Worm (Caenorhabditis elegans): ENCODE data around the gene K02E11.4.
"Not testable (repeated sequence)": the region's sequence is repeated elsewhere in the genome, so short reads cannot be mapped to it uniquely, and the experiment has no call there.

K02E11.4 gene

DNA sequence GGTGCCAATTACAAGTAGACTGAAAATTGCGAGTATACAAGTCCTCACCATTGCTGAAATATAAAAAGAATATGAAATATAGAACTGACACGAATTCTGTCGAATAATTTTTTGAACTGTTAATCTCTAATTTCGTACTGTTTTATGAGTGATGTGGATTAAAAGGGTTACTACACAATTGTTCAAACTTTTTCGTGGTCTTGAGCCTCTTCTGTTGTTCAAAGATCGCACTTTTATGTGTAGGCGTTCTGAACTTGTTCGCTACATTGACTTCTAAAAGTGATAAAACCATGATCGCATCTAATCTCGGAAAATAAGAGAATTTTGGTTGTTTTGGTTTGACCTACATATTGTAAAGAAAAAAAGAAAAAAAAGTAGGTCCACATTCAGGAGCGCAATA lies at the start of gene K02E11.4:
K02E11.4 (minus strand) TSS at position 101 of the 400 bp plus-strand sequence.
- TF ChIP-seq W03F9.2 (tag; optimal IDR thresholded peaks at IDR 0.05) (no peak), him-1 (tag; optimal IDR thresholded peaks at IDR 0.05) (no peak), dao-5 (tag; optimal IDR thresholded peaks at IDR 0.05) (no peak)

- TF ChIP-seq him-1 (tag; optimal IDR thresholded peaks at IDR 0.05): no peak
- TF ChIP-seq W03F9.2 (tag; optimal IDR thresholded peaks at IDR 0.05): no peak
- no peak for TF ChIP-seq dao-5 (tag; optimal IDR thresholded peaks at IDR 0.05)
These were observed 48.6 kb upstream of the K02E11.4 start, which contains the start of gene F14D7.3 for ce11 chrV:14296499-14296898. TSS of gene F14D7.3 (plus strand) at chrV:14296799.

ce11 chrV:14294396-14294795 lies 46.5 kb upstream of the K02E11.4 start, which contains the start of gene F14D7.9:
TSS of gene F14D7.9 (plus strand) at chrV:14294696.
- TF ChIP-seq dao-5 (tag; optimal IDR thresholded peaks at IDR 0.05) (no peak), him-1 (tag; optimal IDR thresholded peaks at IDR 0.05) (no peak), W03F9.2 (tag; optimal IDR thresholded peaks at IDR 0.05) (no peak)

DNA sequence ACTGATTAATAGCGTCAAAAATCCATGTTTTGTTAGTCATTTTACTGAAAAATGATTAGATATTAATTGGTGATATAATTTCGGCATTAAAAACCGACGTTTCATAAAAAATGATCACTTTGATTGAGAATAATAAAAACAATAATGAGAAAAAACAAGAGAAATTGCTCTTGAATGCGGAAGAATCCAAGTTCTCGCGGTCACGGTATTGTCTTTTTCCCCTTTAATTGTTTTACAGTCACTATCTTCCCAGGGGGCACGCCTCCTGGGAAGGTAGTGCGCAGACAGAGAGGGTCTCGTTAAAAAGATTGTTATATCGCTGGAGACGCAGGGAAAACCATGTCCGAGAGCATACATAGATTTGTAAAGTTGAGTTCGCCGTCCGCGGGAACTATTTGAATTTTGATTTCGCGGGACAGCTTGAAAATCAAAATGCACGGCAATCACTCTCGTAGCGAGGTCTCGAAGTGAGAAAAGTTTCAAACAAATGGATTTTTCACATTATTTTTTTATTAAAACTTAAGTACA lies 45.8 kb upstream of the K02E11.4 start, which contains the start of gene F14D7.2:
F14D7.2 (minus strand) TSS at position 51 of the 528 bp plus-strand sequence.
- TF ChIP-seq dao-5 (tag; optimal IDR thresholded peaks at IDR 0.05) (no peak), W03F9.2 (tag; optimal IDR thresholded peaks at IDR 0.05) (no peak), him-1 (tag; optimal IDR thresholded peaks at IDR 0.05) (no peak)

ce11 chrV:14290636-14291035 lies 42.7 kb upstream of the K02E11.4 start, which contains the start of gene F14D7.18:
TSS of gene F14D7.18 (minus strand) at chrV:14290736.
- no peak for TF ChIP-seq W03F9.2 (tag; optimal IDR thresholded peaks at IDR 0.05)
- TF ChIP-seq him-1 (tag; optimal IDR thresholded peaks at IDR 0.05): no peak
- no peak for TF ChIP-seq dao-5 (tag; optimal IDR thresholded peaks at IDR 0.05)

- TF ChIP-seq dao-5 (tag; optimal IDR thresholded peaks at IDR 0.05) (no peak), him-1 (tag; optimal IDR thresholded peaks at IDR 0.05) (no peak), W03F9.2 (tag; optimal IDR thresholded peaks at IDR 0.05) (no peak)
These were observed 41.4 kb upstream of the K02E11.4 start, which contains the start of gene F14D7.1 for ce11 chrV:14289363-14289762. TSS of gene F14D7.1 (minus strand) at chrV:14289463.

DNA sequence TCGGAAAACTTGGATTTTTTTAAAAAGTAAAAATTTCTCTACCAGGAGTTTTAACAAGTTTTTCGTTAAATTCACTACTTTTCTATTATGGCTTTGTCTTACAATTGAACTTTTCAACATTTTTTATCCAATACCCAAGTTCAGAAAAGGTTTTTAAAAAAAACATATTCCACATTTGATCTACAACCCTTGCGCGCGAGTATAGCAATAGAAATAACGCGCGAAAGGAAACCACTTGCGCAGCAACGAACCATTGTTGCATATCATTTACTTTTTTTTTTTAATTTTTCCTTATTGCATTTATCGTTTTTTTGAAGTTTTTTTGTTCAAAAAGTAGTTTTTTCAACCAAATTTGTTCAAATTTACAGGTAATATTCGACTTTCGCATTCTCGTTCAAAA lies 37.9 kb upstream of the K02E11.4 start, which contains the start of gene F40G12.11:
F40G12.11 (plus strand) TSS at position 369 of the 400 bp plus-strand sequence.
- TF ChIP-seq W03F9.2 (tag; optimal IDR thresholded peaks at IDR 0.05) (no peak), him-1 (tag; optimal IDR thresholded peaks at IDR 0.05) (no peak), dao-5 (tag; optimal IDR thresholded peaks at IDR 0.05) (no peak)

ce11 chrV:14283241-14283640 lies 35.3 kb upstream of the K02E11.4 start, which contains the start of gene F40G12.10:
TSS of gene F40G12.10 (plus strand) at chrV:14283541.
- TF ChIP-seq W03F9.2 (tag; optimal IDR thresholded peaks at IDR 0.05) (no peak), him-1 (tag; optimal IDR thresholded peaks at IDR 0.05) (no peak), dao-5 (tag; optimal IDR thresholded peaks at IDR 0.05) (no peak)

- TF ChIP-seq W03F9.2 (tag; optimal IDR thresholded peaks at IDR 0.05): no peak
- TF ChIP-seq him-1 (tag; optimal IDR thresholded peaks at IDR 0.05): no peak
- no peak for TF ChIP-seq dao-5 (tag; optimal IDR thresholded peaks at IDR 0.05)
These were observed 34.3 kb upstream of the K02E11.4 start, which contains the start of the genes srt-74 and F40G12.9 for ce11 chrV:14282222-14282709. TSS of gene srt-74 (minus strand) at chrV:14282322. TSS of gene F40G12.9 (plus strand) at chrV:14282659.

DNA sequence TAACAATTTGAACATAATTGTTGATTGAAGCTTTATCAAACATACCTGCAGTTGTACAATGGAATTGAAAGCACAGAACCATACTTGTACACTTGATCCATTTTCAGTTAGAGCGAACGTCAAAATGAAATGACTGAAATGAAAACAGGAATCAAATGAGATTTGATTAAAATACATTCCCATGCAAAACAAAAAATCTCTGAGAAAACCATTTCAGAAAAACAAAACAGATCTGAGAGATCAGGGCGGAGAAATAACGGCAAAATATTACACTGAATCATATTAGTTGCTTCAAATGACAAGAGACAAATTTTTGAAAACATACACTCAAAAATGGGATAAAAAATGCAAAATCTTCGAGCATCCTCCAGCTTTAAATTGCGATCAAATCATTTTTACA lies 31.9 kb upstream of the K02E11.4 start, which contains the start of gene srt-33:
srt-33 (minus strand) TSS at position 101 of the 400 bp plus-strand sequence.
- TF ChIP-seq dao-5 (tag; optimal IDR thresholded peaks at IDR 0.05): no peak
- TF ChIP-seq him-1 (tag; optimal IDR thresholded peaks at IDR 0.05): no peak
- no peak for TF ChIP-seq W03F9.2 (tag; optimal IDR thresholded peaks at IDR 0.05)

DNA sequence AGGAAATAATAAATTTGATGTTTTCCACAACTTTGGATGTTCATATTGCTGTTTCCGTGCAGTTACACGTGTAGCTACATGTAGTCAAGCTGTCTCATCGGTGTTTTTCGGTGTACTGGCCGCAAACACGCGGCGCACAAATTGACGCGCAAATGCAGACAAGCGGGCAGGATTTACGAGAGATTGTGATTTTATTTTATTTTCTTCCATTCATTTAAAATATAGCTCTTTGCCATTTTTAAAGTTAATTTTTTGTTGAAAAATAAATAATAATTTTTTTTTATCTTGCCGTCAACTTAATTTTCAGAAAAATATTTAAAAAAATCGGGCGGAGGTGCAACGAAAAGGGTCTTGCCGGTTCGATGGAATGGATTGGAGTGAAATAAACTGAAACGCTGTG lies 26.3 kb upstream of the K02E11.4 start, which contains the start of gene F40G12.7:
F40G12.7 (plus strand) TSS at position 301 of the 400 bp plus-strand sequence.
- TF ChIP-seq him-1, dao-5, W03F9.2 (tag; optimal IDR thresholded peaks at IDR 0.05): not testable (repeated sequence)

DNA sequence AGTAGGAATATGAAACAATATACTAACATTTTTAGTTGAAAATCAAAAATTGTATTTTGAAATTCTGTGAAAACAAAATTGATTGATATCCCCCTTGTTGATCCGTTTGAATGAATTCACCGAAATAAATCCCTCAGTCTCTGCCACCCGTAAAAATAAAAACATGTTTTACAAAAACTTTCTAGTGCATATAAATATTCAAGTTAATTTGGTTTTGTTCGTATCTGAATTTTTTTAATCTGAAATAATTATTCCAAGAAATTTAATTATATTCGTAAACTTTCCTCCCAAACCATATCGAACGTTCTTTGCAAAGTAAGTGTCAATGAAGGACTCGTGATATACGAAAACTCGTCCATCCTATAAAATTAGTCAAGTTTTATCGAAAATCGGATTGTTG lies 25.1 kb upstream of the K02E11.4 start, which contains the start of gene F40G12.6:
F40G12.6 (minus strand) TSS at position 101 of the 400 bp plus-strand sequence.
- TF ChIP-seq him-1 (tag; optimal IDR thresholded peaks at IDR 0.05) (no peak), dao-5 (tag; optimal IDR thresholded peaks at IDR 0.05) (no peak), W03F9.2 (tag; optimal IDR thresholded peaks at IDR 0.05) (no peak)

DNA sequence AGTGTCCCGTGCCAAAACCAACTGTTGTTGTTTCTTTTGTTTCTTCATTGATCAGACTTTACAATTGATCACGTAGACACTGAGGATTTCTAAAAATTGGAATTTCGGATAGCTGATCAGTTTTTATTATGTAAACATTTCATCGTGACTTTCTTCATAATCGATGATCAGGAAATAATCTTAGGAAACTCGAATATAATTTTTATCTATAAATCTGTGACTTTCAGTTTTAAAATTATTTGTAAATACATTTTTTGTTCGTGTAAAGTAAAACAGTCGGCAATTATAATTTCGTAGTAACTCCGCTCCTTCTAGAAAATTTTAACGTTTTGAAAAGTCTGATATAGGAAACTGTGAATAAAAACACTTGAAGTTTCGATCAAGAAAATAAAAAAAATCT lies 22.8 kb upstream of the K02E11.4 start, which contains the start of gene F40G12.5:
F40G12.5 (minus strand) TSS at position 101 of the 400 bp plus-strand sequence.
- no peak for TF ChIP-seq dao-5 (tag; optimal IDR thresholded peaks at IDR 0.05)
- TF ChIP-seq him-1 (tag; optimal IDR thresholded peaks at IDR 0.05): no peak
- no peak for TF ChIP-seq W03F9.2 (tag; optimal IDR thresholded peaks at IDR 0.05)

- no peak for TF ChIP-seq dao-5 (tag; optimal IDR thresholded peaks at IDR 0.05)
- no peak for TF ChIP-seq him-1 (tag; optimal IDR thresholded peaks at IDR 0.05)
- TF ChIP-seq W03F9.2 (tag; optimal IDR thresholded peaks at IDR 0.05): no peak
These were observed 20.7 kb upstream of the K02E11.4 start, which contains the start of gene F40G12.4 for ce11 chrV:14268616-14269015. TSS of gene F40G12.4 (minus strand) at chrV:14268716.

Data from whole organism, L4/young adult.